Worm (Caenorhabditis elegans): ENCODE data around the gene F54E7.6.
A peak's percentile ranks its signal among the peaks of the same experiment; 100 is the strongest.

F54E7.6 gene

DNA sequence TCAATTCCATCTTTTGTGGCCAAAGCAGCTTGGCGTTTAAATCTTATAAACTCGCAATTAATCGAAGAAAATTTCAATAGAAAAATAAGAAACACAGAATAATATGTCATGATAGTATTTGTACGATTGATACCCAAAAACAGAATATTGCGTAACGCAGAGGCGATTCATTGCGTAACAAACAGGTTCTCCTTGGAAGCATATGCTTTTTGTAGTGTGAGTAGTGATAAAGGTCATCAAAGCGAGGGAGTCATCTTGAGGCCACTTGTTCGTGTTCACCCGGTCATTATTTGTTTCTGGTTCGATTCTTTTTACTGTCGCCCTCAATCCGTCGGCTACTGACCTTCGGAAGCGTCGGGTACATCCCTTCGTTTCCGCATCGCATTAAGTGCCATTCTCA is at the start of gene F54E7.6:
Gene F54E7.6, minus strand, starts transcription at position 110 of the 400 bp plus-strand sequence.
- TF ChIP-seq ztf-29 (GFP tag; IDR thresholded peaks at IDR 0.05) = no peak
- TF ChIP-seq cog-1 (tag; optimal IDR thresholded peaks at IDR 0.05) = no peak
- no peak for TF ChIP-seq flt-1 (GFP tag; IDR thresholded peaks at IDR 0.05)
- no peak for TF ChIP-seq tab-1 (GFP tag; IDR thresholded peaks at IDR 0.05)
- no peak for TF ChIP-seq klf-2 (GFP tag; conservative IDR thresholded peaks at IDR 0.05)
- no peak for TF ChIP-seq T22C8.4 (GFP tag; IDR thresholded peaks at IDR 0.05)
- TF ChIP-seq ztf-23 (GFP tag; IDR thresholded peaks at IDR 0.05) = no peak
- no peak for TF ChIP-seq med-1 (GFP tag; optimal IDR thresholded peaks at IDR 0.05; ENCODE audit: insufficient read depth)
- no peak for TF ChIP-seq ref-1 (GFP tag; conservative IDR thresholded peaks at IDR 0.05)

DNA sequence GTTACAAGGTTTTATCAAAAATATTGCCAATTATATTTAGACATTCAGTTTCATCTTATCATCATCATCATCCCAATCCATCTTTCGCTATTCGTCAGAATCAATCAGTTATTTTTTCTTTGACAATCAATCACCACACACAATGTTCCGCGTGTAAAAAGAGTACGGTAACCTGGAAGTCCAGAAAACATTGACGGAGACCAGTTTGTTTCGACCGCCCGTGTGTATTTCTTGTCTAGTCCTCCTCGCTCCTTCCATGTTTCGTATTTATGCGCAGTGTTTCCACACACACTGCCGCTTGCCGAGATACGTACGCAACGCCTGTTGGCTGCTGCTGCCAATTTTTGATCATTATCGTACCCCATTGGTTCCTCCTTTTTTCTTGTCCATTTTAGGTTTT is 49.8 kb upstream of the F54E7.6 start:
- no peak for TF ChIP-seq flt-1 (GFP tag; IDR thresholded peaks at IDR 0.05)
- TF ChIP-seq klf-2 (GFP tag; conservative IDR thresholded peaks at IDR 0.05) = no peak
- no peak for TF ChIP-seq ref-1 (GFP tag; conservative IDR thresholded peaks at IDR 0.05)
- TF ChIP-seq cog-1 (tag; optimal IDR thresholded peaks at IDR 0.05) = no peak
- no peak for TF ChIP-seq med-1 (GFP tag; optimal IDR thresholded peaks at IDR 0.05; ENCODE audit: insufficient read depth)
- TF ChIP-seq ztf-29 (GFP tag; IDR thresholded peaks at IDR 0.05) = no peak
- TF ChIP-seq ztf-23 (GFP tag; IDR thresholded peaks at IDR 0.05) = no peak
- no peak for TF ChIP-seq tab-1 (GFP tag; IDR thresholded peaks at IDR 0.05)
- no peak for TF ChIP-seq T22C8.4 (GFP tag; IDR thresholded peaks at IDR 0.05)

DNA sequence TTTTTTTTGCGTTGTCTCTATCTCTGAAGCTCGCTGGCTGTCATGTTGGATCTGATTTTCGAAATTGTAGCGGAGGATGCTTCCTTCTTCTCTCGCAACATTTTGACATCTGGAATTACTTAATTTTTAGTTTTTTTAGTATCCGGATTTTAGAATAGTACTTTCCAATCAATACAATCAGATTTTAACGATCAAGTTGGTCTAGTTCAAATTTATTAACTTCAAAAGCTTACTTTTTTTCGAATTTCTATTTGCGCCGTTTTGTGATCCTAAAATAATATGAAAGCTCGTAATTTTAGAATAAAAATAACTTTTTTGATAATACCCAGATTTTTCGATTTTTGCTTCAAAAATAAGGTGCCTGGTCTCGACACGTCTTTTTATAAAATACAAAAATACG is 49.2 kb upstream of the F54E7.6 start, which contains the start of gene B0336.12:
Gene B0336.12, minus strand, starts transcription at position 101 of the 400 bp plus-strand sequence.
- TF ChIP-seq klf-2 (GFP tag; conservative IDR thresholded peaks at IDR 0.05) (no peak), ztf-23 (GFP tag; IDR thresholded peaks at IDR 0.05) (no peak), flt-1 (GFP tag; IDR thresholded peaks at IDR 0.05) (no peak), ztf-29 (GFP tag; IDR thresholded peaks at IDR 0.05) (no peak), tab-1 (GFP tag; IDR thresholded peaks at IDR 0.05) (no peak), cog-1 (tag; optimal IDR thresholded peaks at IDR 0.05) (no peak)

ce11 chrIII:5709224-5709623 is 48.3 kb upstream of the F54E7.6 start, which contains the start of gene hpo-28:
Gene hpo-28, minus strand, starts transcription at chrIII:5709324.
- TF ChIP-seq cog-1 (tag; optimal IDR thresholded peaks at IDR 0.05) (no peak), ref-1 (GFP tag; conservative IDR thresholded peaks at IDR 0.05) (no peak), flt-1 (GFP tag; IDR thresholded peaks at IDR 0.05) (no peak), ztf-23 (GFP tag; IDR thresholded peaks at IDR 0.05) (no peak), T22C8.4 (GFP tag; IDR thresholded peaks at IDR 0.05) (no peak), klf-2 (GFP tag; conservative IDR thresholded peaks at IDR 0.05) (no peak), ztf-29 (GFP tag; IDR thresholded peaks at IDR 0.05) (no peak), med-1 (GFP tag; optimal IDR thresholded peaks at IDR 0.05; ENCODE audit: insufficient read depth) (no peak), tab-1 (GFP tag; IDR thresholded peaks at IDR 0.05) (no peak)

DNA sequence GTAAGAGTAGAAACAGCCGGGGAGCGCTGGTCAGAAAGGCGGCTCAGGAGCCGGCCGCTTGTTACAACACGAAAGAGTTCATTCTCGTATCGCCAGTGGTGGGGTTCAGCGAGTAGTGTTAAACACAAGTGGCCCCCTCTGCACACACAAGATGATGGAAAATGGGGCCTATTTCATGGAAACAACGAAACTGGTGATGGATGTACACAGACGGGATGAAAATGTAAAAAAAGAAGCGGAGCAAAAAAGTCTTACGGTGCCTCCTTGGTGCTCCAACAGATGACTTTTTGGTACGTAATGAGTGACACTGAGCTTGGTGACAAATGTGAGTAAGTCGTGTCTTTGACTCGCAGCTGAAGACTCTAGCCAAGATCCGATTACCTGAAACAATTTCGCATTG is 47.1 kb upstream of the F54E7.6 start:
- no peak for TF ChIP-seq med-1 (GFP tag; optimal IDR thresholded peaks at IDR 0.05; ENCODE audit: insufficient read depth)
- TF ChIP-seq ref-1 (GFP tag; conservative IDR thresholded peaks at IDR 0.05) = no peak
- TF ChIP-seq T22C8.4 (GFP tag; IDR thresholded peaks at IDR 0.05) = no peak
- no peak for TF ChIP-seq ztf-23 (GFP tag; IDR thresholded peaks at IDR 0.05)
- TF ChIP-seq cog-1 (tag; optimal IDR thresholded peaks at IDR 0.05) = no peak
- no peak for TF ChIP-seq klf-2 (GFP tag; conservative IDR thresholded peaks at IDR 0.05)
- TF ChIP-seq flt-1 (GFP tag; IDR thresholded peaks at IDR 0.05) = no peak
- TF ChIP-seq ztf-29 (GFP tag; IDR thresholded peaks at IDR 0.05) = no peak
- no peak for TF ChIP-seq tab-1 (GFP tag; IDR thresholded peaks at IDR 0.05)

- no peak for TF ChIP-seq tab-1 (GFP tag; IDR thresholded peaks at IDR 0.05)
- no peak for TF ChIP-seq med-1 (GFP tag; optimal IDR thresholded peaks at IDR 0.05; ENCODE audit: insufficient read depth)
- no peak for TF ChIP-seq ztf-23 (GFP tag; IDR thresholded peaks at IDR 0.05)
- no peak for TF ChIP-seq ztf-29 (GFP tag; IDR thresholded peaks at IDR 0.05)
- no peak for TF ChIP-seq flt-1 (GFP tag; IDR thresholded peaks at IDR 0.05)
- no peak for TF ChIP-seq T22C8.4 (GFP tag; IDR thresholded peaks at IDR 0.05)
- TF ChIP-seq klf-2 (GFP tag; conservative IDR thresholded peaks at IDR 0.05) = no peak
- TF ChIP-seq ref-1 (GFP tag; conservative IDR thresholded peaks at IDR 0.05) = no peak
- no peak for TF ChIP-seq cog-1 (tag; optimal IDR thresholded peaks at IDR 0.05)
Observed at ce11 chrIII:5707546-5707945, 46.7 kb upstream of the F54E7.6 start.

ce11 chrIII:5706077-5706627 is 45.3 kb upstream of the F54E7.6 start, which contains the start of gene rpl-23:
Gene rpl-23, minus strand, starts transcription at chrIII:5706127.
- TF ChIP-seq ref-1 (GFP tag; conservative IDR thresholded peaks at IDR 0.05) = no peak
- no peak for TF ChIP-seq ztf-29 (GFP tag; IDR thresholded peaks at IDR 0.05)
- TF ChIP-seq tab-1 (GFP tag; IDR thresholded peaks at IDR 0.05) = no peak
- TF ChIP-seq T22C8.4 (GFP tag; IDR thresholded peaks at IDR 0.05) = peak; percentile 96
- peak; percentile 66 for TF ChIP-seq flt-1 (GFP tag; IDR thresholded peaks at IDR 0.05)
- TF ChIP-seq cog-1 (tag; optimal IDR thresholded peaks at IDR 0.05) = peak; percentile 54
- no peak for TF ChIP-seq ztf-23 (GFP tag; IDR thresholded peaks at IDR 0.05)

ce11 chrIII:5705228-5705888 is 44.5 kb upstream of the F54E7.6 start, which contains the start of gene swp-1:
Gene swp-1, minus strand, starts transcription at chrIII:5705525.
- TF ChIP-seq ztf-29 (GFP tag; IDR thresholded peaks at IDR 0.05) (no peak), T22C8.4 (GFP tag; IDR thresholded peaks at IDR 0.05) (no peak), med-1 (GFP tag; optimal IDR thresholded peaks at IDR 0.05; ENCODE audit: insufficient read depth) (no peak), tab-1 (GFP tag; IDR thresholded peaks at IDR 0.05) (no peak), cog-1 (tag; optimal IDR thresholded peaks at IDR 0.05) (no peak), ref-1 (GFP tag; conservative IDR thresholded peaks at IDR 0.05) (no peak), flt-1 (GFP tag; IDR thresholded peaks at IDR 0.05) (no peak), klf-2 (GFP tag; conservative IDR thresholded peaks at IDR 0.05) (no peak), ztf-23 (GFP tag; IDR thresholded peaks at IDR 0.05) (no peak)

DNA sequence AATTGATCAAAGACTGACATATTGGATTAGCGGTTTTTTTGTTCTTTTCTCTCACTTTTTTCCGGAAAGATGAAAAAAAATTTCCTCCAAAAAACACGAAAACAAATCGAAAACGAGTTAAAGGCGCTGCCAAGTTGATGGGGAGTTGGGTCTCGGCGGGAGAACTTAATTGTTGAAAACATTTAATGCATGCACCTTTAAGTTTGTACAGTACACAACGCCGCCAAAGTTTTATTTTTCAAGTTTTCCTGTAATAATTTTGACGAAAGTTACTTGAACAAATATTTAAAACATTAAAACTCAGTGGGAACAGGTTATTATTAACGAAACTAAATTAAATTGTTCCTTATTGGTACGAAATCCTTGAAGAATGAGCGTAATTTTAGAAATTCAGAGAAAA is 40.6 kb upstream of the F54E7.6 start:
- TF ChIP-seq ztf-23 (GFP tag; IDR thresholded peaks at IDR 0.05) (no peak), flt-1 (GFP tag; IDR thresholded peaks at IDR 0.05) (no peak), med-1 (GFP tag; optimal IDR thresholded peaks at IDR 0.05; ENCODE audit: insufficient read depth) (no peak), klf-2 (GFP tag; conservative IDR thresholded peaks at IDR 0.05) (no peak), tab-1 (GFP tag; IDR thresholded peaks at IDR 0.05) (no peak), T22C8.4 (GFP tag; IDR thresholded peaks at IDR 0.05) (no peak), ztf-29 (GFP tag; IDR thresholded peaks at IDR 0.05) (no peak), ref-1 (GFP tag; conservative IDR thresholded peaks at IDR 0.05) (no peak), cog-1 (tag; optimal IDR thresholded peaks at IDR 0.05) (no peak)
